Worm (Caenorhabditis elegans) whole organism, L4 larva: Measurements from ENCODE around the gene srg-38.

Experiments used
- F10B5.3 ChIP-seq: sonication (generic microtip); optimal IDR thresholded peaks from 2 replicates; lab custom pipeline; 2016; ENCODE audit warnings: mild to moderate bottlenecking, missing genetic modification characterization, missing compliant biosample characterization
- F37D6.2 ChIP-seq: sonication (generic microtip); optimal IDR thresholded peaks from 2 replicates; lab custom pipeline; 2016; ENCODE audit warnings: mild to moderate bottlenecking, missing genetic modification characterization, missing compliant biosample characterization
- F49E8.2 ChIP-seq: sonication (generic microtip); optimal IDR thresholded peaks from 2 replicates; lab custom pipeline; 2016; ENCODE audit warnings: missing compliant biosample characterization, mild to moderate bottlenecking, missing genetic modification characterization, borderline replicate concordance
- T26A8.4 ChIP-seq: fragments of 200-800 bp; sonication (Bioruptor generic); IDR thresholded peaks from 2 replicates; pipeline ENCODE4 v1.3.6; 2022; ENCODE audit warnings: missing genetic modification characterization, missing compliant biosample characterization
- aha-1 ChIP-seq: fragments of 150-350 bp; peaks from one replicate; lab custom pipeline; 2014; ENCODE audit warnings: missing biosample characterization, missing genetic modification characterization
- ama-1 ChIP-seq: fragments of 150-350 bp; optimal IDR thresholded peaks from 2 replicates; lab custom pipeline; 2014; ENCODE audit warnings: inconsistent platforms, mixed read lengths
- arid-1 ChIP-seq: fragments of 200-800 bp; sonication (Bioruptor generic); conservative IDR thresholded peaks from 2 replicates; pipeline ENCODE4 v1.3.6; 2022; ENCODE audit warnings: missing genetic modification reagents, missing genetic modification characterization, missing compliant biosample characterization
- attf-4 ChIP-seq: sonication (generic microtip); optimal IDR thresholded peaks from 3 replicates; lab custom pipeline; 2017; ENCODE audit warnings: missing biosample characterization, missing genetic modification characterization
- ceh-20 ChIP-seq: fragments of 200-800 bp; sonication (Bioruptor generic); IDR thresholded peaks from 2 replicates; pipeline ENCODE4 v1.3.6; 2022; ENCODE audit warnings: missing genetic modification reagents, missing genetic modification characterization, missing compliant biosample characterization
- ceh-28 ChIP-seq: fragments of 150-350 bp; optimal IDR thresholded peaks from 2 replicates; lab custom pipeline; 2014; ENCODE audit warnings: missing biosample characterization, missing genetic modification reagents, missing genetic modification characterization
- ceh-32 ChIP-seq: sonication (generic microtip); optimal IDR thresholded peaks from 2 replicates; lab custom pipeline; 2016; ENCODE audit warnings: mild to moderate bottlenecking, missing genetic modification characterization, missing compliant biosample characterization; ENCODE audit not compliant: poor library complexity
- ceh-44 ChIP-seq: fragments of 200-800 bp; sonication (Bioruptor generic); IDR thresholded peaks from 2 replicates; pipeline ENCODE4 v1.3.6; 2022; ENCODE audit warnings: missing genetic modification reagents, missing genetic modification characterization, missing compliant biosample characterization
- ceh-82 ChIP-seq: sonication (generic microtip); optimal IDR thresholded peaks from 2 replicates; lab custom pipeline; 2017; ENCODE audit warnings: missing biosample characterization, missing genetic modification characterization
- daf-16 ChIP-seq, 3 experiments: sonication (generic microtip); optimal IDR thresholded peaks; 2 replicates each; lab custom pipeline; 2016 to 2017; ENCODE audit warnings: missing genetic modification characterization in 3 of 3, missing genetic modification reagents in 3 of 3, mild to moderate bottlenecking in 2 of 3, missing compliant biosample characterization in 2 of 3, missing biosample characterization in 1 of 3, moderate library complexity in 1 of 3
- dmd-6 ChIP-seq: fragments of 200-800 bp; sonication (Bioruptor generic); IDR thresholded peaks from 2 replicates; pipeline ENCODE4 v1.3.6; 2022; ENCODE audit warnings: missing genetic modification reagents, missing genetic modification characterization, missing compliant biosample characterization
- dve-1 ChIP-seq: sonication (generic microtip); optimal IDR thresholded peaks from 2 replicates; lab custom pipeline; 2017; ENCODE audit warnings: antibody characterized with exemption, mild to moderate bottlenecking, missing genetic modification characterization, missing compliant biosample characterization; ENCODE audit not compliant: insufficient read depth
- egl-27 ChIP-seq: sonication (generic microtip); optimal IDR thresholded peaks from 3 replicates; lab custom pipeline; 2017; ENCODE audit warnings: missing biosample characterization, missing genetic modification reagents, missing genetic modification characterization
- gei-8 ChIP-seq: fragments of 200-800 bp; sonication (Bioruptor generic); optimal IDR thresholded peaks from 2 replicates; lab custom pipeline; 2018; ENCODE audit warnings: mild to moderate bottlenecking, missing genetic modification characterization, missing compliant biosample characterization
- hif-1 ChIP-seq, 2 experiments: sonication (generic microtip); optimal IDR thresholded peaks; 2 replicates each; lab custom pipeline; 2016 to 2017; ENCODE audit warnings: missing compliant biosample characterization in 2 of 2, missing genetic modification characterization in 2 of 2, missing genetic modification reagents in 2 of 2, missing genotype in 2 of 2, mild to moderate bottlenecking in 1 of 2
- hlh-11 ChIP-seq: fragments of 200-800 bp; sonication (Bioruptor generic); optimal IDR thresholded peaks from 2 replicates; lab custom pipeline; 2018; ENCODE audit warnings: mild to moderate bottlenecking, missing genetic modification characterization, missing compliant biosample characterization
- hlh-30 ChIP-seq: sonication (generic microtip); optimal IDR thresholded peaks from 2 replicates; lab custom pipeline; 2017; ENCODE audit warnings: antibody characterized with exemption, mild to moderate bottlenecking, missing genetic modification characterization, missing compliant biosample characterization; ENCODE audit not compliant: insufficient read depth
- jun-1 ChIP-seq: fragments of 150-350 bp; optimal IDR thresholded peaks from 2 replicates; lab custom pipeline; 2014; ENCODE audit warnings: missing biosample characterization, missing genetic modification reagents, missing genetic modification characterization
- lin-15B ChIP-seq: fragments of 150-350 bp; sonication (generic microtip); optimal IDR thresholded peaks from 3 replicates; lab custom pipeline; 2014; ENCODE audit warnings: missing biosample characterization, missing genetic modification characterization
- mdl-1 ChIP-seq, 2 experiments: fragments of 150-350 bp in 1 of 2; sonication (generic microtip) in 1 of 2; optimal IDR thresholded peaks; 2 replicates each; lab custom pipeline; 2014 to 2017; ENCODE audit warnings: missing biosample characterization in 2 of 2, missing genetic modification characterization in 2 of 2
- mdt-29 ChIP-seq: fragments of 200-800 bp; sonication (Bioruptor generic); IDR thresholded peaks from 2 replicates; pipeline ENCODE4 v1.3.6; 2022; ENCODE audit warnings: missing genetic modification reagents, missing genetic modification characterization, missing compliant biosample characterization
- mep-1 ChIP-seq: fragments of 150-350 bp; sonication (generic microtip); optimal IDR thresholded peaks from 3 replicates; lab custom pipeline; 2014; ENCODE audit warnings: missing biosample characterization, missing genetic modification characterization
- mxl-3 ChIP-seq: fragments of 200-800 bp; sonication (Bioruptor generic); optimal IDR thresholded peaks from 2 replicates; lab custom pipeline; 2018; ENCODE audit warnings: mild to moderate bottlenecking, missing genetic modification characterization, missing compliant biosample characterization
- nhr-11 ChIP-seq: fragments of 150-350 bp; optimal IDR thresholded peaks from 2 replicates; lab custom pipeline; 2014; ENCODE audit warnings: missing biosample characterization, missing genetic modification characterization
- nhr-28 ChIP-seq: fragments of 150-350 bp; optimal IDR thresholded peaks from 2 replicates; lab custom pipeline; 2014; ENCODE audit warnings: missing biosample characterization, missing genetic modification characterization
- sdz-12 ChIP-seq: fragments of 200-800 bp; sonication (Bioruptor generic); optimal IDR thresholded peaks from 2 replicates; lab custom pipeline; 2018; ENCODE audit warnings: mild to moderate bottlenecking, missing genetic modification characterization, missing compliant biosample characterization
- set-16 ChIP-seq: fragments of 200-800 bp; sonication (Bioruptor generic); IDR thresholded peaks from 2 replicates; pipeline ENCODE4 v1.3.6; 2022; ENCODE audit warnings: missing genetic modification reagents, missing genetic modification characterization, missing compliant biosample characterization
- snpc-4 ChIP-seq: fragments of 150-350 bp; optimal IDR thresholded peaks from 2 replicates; lab custom pipeline; 2014; ENCODE audit warnings: missing biosample characterization, missing genetic modification characterization
- zag-1 ChIP-seq: fragments of 150-350 bp; optimal IDR thresholded peaks from 2 replicates; lab custom pipeline; 2014; ENCODE audit warnings: missing biosample characterization, missing genetic modification characterization
- zip-2 ChIP-seq: fragments of 150-350 bp; optimal IDR thresholded peaks from 2 replicates; lab custom pipeline; 2014; ENCODE audit warnings: missing biosample characterization, missing genetic modification characterization
- ztf-7 ChIP-seq: fragments of 150-350 bp; optimal IDR thresholded peaks from 2 replicates; lab custom pipeline; 2014; ENCODE audit warnings: missing biosample characterization, missing genetic modification characterization

Gene srg-38

ce11 chrV:11144694-11145093 lies 10.8 kb downstream of the srg-38 start, which contains the start of gene C06H2.7:
Gene C06H2.7, minus strand, starts transcription at chrV:11144794.
- TF ChIP-seq ceh-44: no peak
- no peak for TF ChIP-seq hif-1 (tag; optimal IDR thresholded peaks at IDR 0.05; lab: Kevin White, UChicago)
- TF ChIP-seq daf-16 (GFP tag; optimal IDR thresholded peaks at IDR 0.05; lab: Kevin White, UChicago): no peak
- no peak for TF ChIP-seq daf-16 (tag; optimal IDR thresholded peaks at IDR 0.05; lab: Kevin White, UChicago)
- TF ChIP-seq arid-1 (GFP tag; lab: Robert Waterston, UW): no peak
- TF ChIP-seq set-16 (GFP tag; lab: Robert Waterston, UW): no peak
- TF ChIP-seq F37D6.2 (tag; lab: Kevin White, UChicago): no peak
- no peak for TF ChIP-seq ceh-28 (tag; lab: Kevin White, UChicago)
- TF ChIP-seq egl-27 (tag; lab: Kevin White, UChicago): no peak
- no peak for TF ChIP-seq mdt-29 (GFP tag; lab: Robert Waterston, UW)
- no peak for TF ChIP-seq ceh-20 (GFP tag; lab: Robert Waterston, UW)
- TF ChIP-seq ztf-7 (tag; lab: Kevin White, UChicago): no peak

- TF ChIP-seq daf-16 (GFP tag; optimal IDR thresholded peaks at IDR 0.05; lab: Kevin White, UChicago) (no peak), daf-16 (tag; optimal IDR thresholded peaks at IDR 0.05; lab: Kevin White, UChicago) (no peak), dve-1 (tag; lab: Kevin White, UChicago) (no peak), ceh-44 (no peak), ama-1 (lab: Kevin White, UChicago) (no peak), ceh-82 (tag; lab: Kevin White, UChicago) (no peak), sdz-12 (GFP tag; lab: Kevin White, UChicago) (no peak)
These were observed 14.3 kb downstream of the srg-38 start, which contains the start of gene folt-1 for ce11 chrV:11141179-11141578. Gene folt-1, plus strand, starts transcription at chrV:11141479.

ce11 chrV:11140326-11140725 lies 15.1 kb downstream of the srg-38 start:
- TF ChIP-seq dve-1 (tag; lab: Kevin White, UChicago) (peak; percentile 12), jun-1 (tag; lab: Kevin White, UChicago) (no peak), nhr-28 (tag; lab: Kevin White, UChicago) (peak; percentile 26), ceh-32 (tag; lab: Kevin White, UChicago) (no peak), mdl-1 (tag; optimal IDR thresholded peaks at IDR 0.05; lab: Kevin White, UChicago) (peak in 1 of 2 experiments; percentile 48), zag-1 (no peak), hlh-30 (tag; lab: Kevin White, UChicago) (peak; percentile 21), snpc-4 (tag; lab: Kevin White, UChicago) (no peak), mxl-3 (GFP tag; lab: Kevin White, UChicago) (peak; percentile 47), gei-8 (GFP tag; lab: Kevin White, UChicago) (no peak), aha-1 (tag; lab: Kevin White, UChicago) (peak; percentile 73), lin-15B (tag; lab: Kevin White, UChicago) (no peak), F10B5.3 (tag; lab: Kevin White, UChicago) (no peak), F49E8.2 (no peak), hlh-11 (tag; lab: Kevin White, UChicago) (peak; percentile 62), zip-2 (no peak), mep-1 (tag; lab: Kevin White, UChicago) (peak; percentile 23), daf-16 (GFP tag; optimal IDR thresholded peaks at IDR 0.05; lab: Kevin White, UChicago) (no peak), daf-16 (tag; optimal IDR thresholded peaks at IDR 0.05; lab: Kevin White, UChicago) (peak; percentile 40), T26A8.4 (GFP tag; lab: Robert Waterston, UW) (no peak), attf-4 (tag; lab: Kevin White, UChicago) (no peak), dmd-6 (GFP tag; lab: Robert Waterston, UW) (0 out of 2 replicates have a peak, but pooled peaks have one; percentile 13), nhr-11 (tag; lab: Kevin White, UChicago) (peak; percentile 20)
- TF ChIP-seq, all 104 proteins: peak for 11
